Worm (Caenorhabditis elegans) whole organism, L1 larva: ENCODE results near the gene spe-51.

Experiments used
- C04F5.9 ChIP-seq: sonication (generic microtip); optimal IDR thresholded peaks from 2 replicates; lab custom pipeline; 2016; ENCODE audit warnings: missing genetic modification characterization, missing compliant biosample characterization
- C16A3.4 ChIP-seq: fragments of 150-350 bp; optimal IDR thresholded peaks from 2 replicates; lab custom pipeline; 2014; ENCODE audit warnings: missing biosample characterization, missing genetic modification characterization
- F16B12.6 ChIP-seq: fragments of 150-350 bp; optimal IDR thresholded peaks from 2 replicates; lab custom pipeline; 2014; ENCODE audit warnings: missing biosample characterization, missing genetic modification characterization
- aha-1 ChIP-seq: fragments of 150-350 bp; optimal IDR thresholded peaks from 2 replicates; lab custom pipeline; 2014; ENCODE audit warnings: missing biosample characterization, missing genetic modification characterization
- alr-1 ChIP-seq: fragments of 200-800 bp; sonication (Bioruptor generic); optimal IDR thresholded peaks from 2 replicates; lab custom pipeline; 2018; ENCODE audit warnings: borderline replicate concordance, mild to moderate bottlenecking, missing genetic modification characterization, missing compliant biosample characterization
- aly-2 ChIP-seq: fragments of 150-350 bp; optimal IDR thresholded peaks from 2 replicates; lab custom pipeline; 2014; ENCODE audit warnings: missing biosample characterization, missing genetic modification characterization
- ama-1 ChIP-seq: fragments of 150-350 bp; optimal IDR thresholded peaks from 2 replicates; lab custom pipeline; 2014
- blmp-1 ChIP-seq: fragments of 150-350 bp; optimal IDR thresholded peaks from 2 replicates; lab custom pipeline; 2014; ENCODE audit warnings: missing biosample characterization, missing genetic modification characterization
- ceh-90 ChIP-seq: sonication (generic microtip); optimal IDR thresholded peaks from 2 replicates; lab custom pipeline; 2016; ENCODE audit warnings: missing genetic modification characterization, missing compliant biosample characterization
- dpl-1 ChIP-seq, 3 experiments: fragments of 150-350 bp in 2 of 3; sonication (generic microtip) in 1 of 3; optimal IDR thresholded peaks; 2 replicates each; lab custom pipeline; 2014 to 2017; ENCODE audit warnings: missing biosample characterization in 3 of 3, missing genetic modification characterization in 3 of 3, missing genetic modification reagents in 3 of 3
- dsc-1 ChIP-seq: sonication (generic microtip); optimal IDR thresholded peaks from 2 replicates; lab custom pipeline; 2016; ENCODE audit warnings: mild to moderate bottlenecking, missing genetic modification characterization, missing compliant biosample characterization
- efl-1 ChIP-seq, 4 experiments: fragments of 150-350 bp; optimal IDR thresholded peaks in 3 of 4; peaks in 1 of 4; 1 replicate in 1 of 4; 2 replicates in 3 of 4; lab custom pipeline; 2014; ENCODE audit warnings: missing biosample characterization in 2 of 4, missing genetic modification characterization in 2 of 4, missing genetic modification reagents in 2 of 4
- egl-13 ChIP-seq: sonication (generic microtip); optimal IDR thresholded peaks from 2 replicates; lab custom pipeline; 2016; ENCODE audit warnings: missing genotype, missing genetic modification reagents, missing genetic modification characterization, missing compliant biosample characterization
- elt-2 ChIP-seq: sonication (generic microtip); optimal IDR thresholded peaks from 2 replicates; lab custom pipeline; 2016; ENCODE audit warnings: missing genetic modification characterization, mild to moderate bottlenecking, inconsistent platforms, missing compliant biosample characterization, missing genetic modification reagents
- elt-3 ChIP-seq, 6 experiments: fragments of 150-350 bp in 1 of 6; sonication (generic microtip); optimal IDR thresholded peaks; 2 replicates each; lab custom pipeline; 2017 to 2018; ENCODE audit warnings: missing biosample characterization in 6 of 6, missing genetic modification characterization in 6 of 6, inconsistent platforms in 1 of 6
- ets-5 ChIP-seq: fragments of 200-800 bp; sonication (Bioruptor generic); IDR thresholded peaks from 2 replicates; pipeline ENCODE4 v1.3.6; 2022; ENCODE audit warnings: missing genetic modification characterization, missing compliant biosample characterization
- fkh-10 ChIP-seq: sonication (generic microtip); optimal IDR thresholded peaks from 2 replicates; lab custom pipeline; 2017; ENCODE audit warnings: missing biosample characterization, missing genetic modification reagents, missing genetic modification characterization
- fkh-8 ChIP-seq: sonication (generic microtip); optimal IDR thresholded peaks from 2 replicates; lab custom pipeline; 2016; ENCODE audit warnings: mild to moderate bottlenecking, missing genetic modification characterization, missing compliant biosample characterization
- hpl-2 ChIP-seq: fragments of 150-350 bp; optimal IDR thresholded peaks from 2 replicates; lab custom pipeline; 2014; ENCODE audit warnings: missing biosample characterization, missing genetic modification reagents, missing genetic modification characterization
- jun-1 ChIP-seq: fragments of 150-350 bp; optimal IDR thresholded peaks from 2 replicates; lab custom pipeline; 2014; ENCODE audit warnings: missing biosample characterization, missing genetic modification reagents, missing genetic modification characterization
- lin-14 ChIP-seq: fragments of 200-800 bp; sonication (Bioruptor generic); optimal IDR thresholded peaks from 2 replicates; lab custom pipeline; 2018; ENCODE audit warnings: mild to moderate bottlenecking, missing genetic modification characterization, moderate library complexity, missing compliant biosample characterization
- lin-15B ChIP-seq: fragments of 150-350 bp; sonication (generic microtip); optimal IDR thresholded peaks from 3 replicates; lab custom pipeline; 2014; ENCODE audit warnings: missing biosample characterization, missing genetic modification characterization
- lin-35 ChIP-seq, 2 experiments: fragments of 150-350 bp; optimal IDR thresholded peaks; 2 replicates each; lab custom pipeline; 2014; ENCODE audit warnings: missing biosample characterization in 2 of 2, missing genetic modification characterization in 2 of 2, missing genetic modification reagents in 2 of 2
- lin-39 ChIP-seq: fragments of 150-350 bp; optimal IDR thresholded peaks from 2 replicates; lab custom pipeline; 2014; ENCODE audit warnings: missing biosample characterization, missing genetic modification reagents, missing genetic modification characterization
- lsy-2 ChIP-seq, 2 experiments: fragments of 150-350 bp; optimal IDR thresholded peaks; 2 replicates each; lab custom pipeline; 2014; ENCODE audit warnings: missing biosample characterization in 2 of 2, missing genetic modification characterization in 2 of 2
- mab-9 ChIP-seq: fragments of 200-800 bp; sonication (Bioruptor generic); IDR thresholded peaks from 2 replicates; pipeline ENCODE4 v1.3.6; 2022; ENCODE audit warnings: missing genetic modification reagents, missing genetic modification characterization, missing compliant biosample characterization
- mef-2 ChIP-seq: fragments of 150-350 bp; optimal IDR thresholded peaks from 2 replicates; lab custom pipeline; 2014; ENCODE audit warnings: missing biosample characterization, missing genetic modification characterization
- nhr-11 ChIP-seq: fragments of 150-350 bp; optimal IDR thresholded peaks from 2 replicates; lab custom pipeline; 2014; ENCODE audit warnings: missing biosample characterization, missing genetic modification characterization
- nhr-19 ChIP-seq: fragments of 200-800 bp; sonication (Bioruptor generic); conservative IDR thresholded peaks from 2 replicates; pipeline ENCODE4 v1.3.6; 2022; ENCODE audit warnings: missing genetic modification characterization, missing compliant biosample characterization
- nhr-20 ChIP-seq: sonication (generic microtip); optimal IDR thresholded peaks from 2 replicates; lab custom pipeline; 2016; ENCODE audit warnings: mild to moderate bottlenecking, missing genetic modification characterization, missing compliant biosample characterization
- nhr-237 ChIP-seq: fragments of 150-350 bp; optimal IDR thresholded peaks from 2 replicates; lab custom pipeline; 2014; ENCODE audit warnings: missing biosample characterization, missing genetic modification characterization
- nhr-47 ChIP-seq: sonication (generic microtip); optimal IDR thresholded peaks from 2 replicates; lab custom pipeline; 2016; ENCODE audit warnings: mild to moderate bottlenecking, missing genetic modification characterization, moderate library complexity, missing compliant biosample characterization
- nhr-76 ChIP-seq: sonication (generic microtip); optimal IDR thresholded peaks from 2 replicates; lab custom pipeline; 2017; ENCODE audit warnings: missing biosample characterization, missing genetic modification characterization
- nhr-85 ChIP-seq: sonication (generic microtip); peaks from one replicate; lab custom pipeline; 2016; ENCODE audit warnings: missing genetic modification characterization, inconsistent platforms, missing compliant biosample characterization
- nhr-90 ChIP-seq: sonication (generic microtip); optimal IDR thresholded peaks from 2 replicates; lab custom pipeline; 2016; ENCODE audit warnings: mild to moderate bottlenecking, missing genetic modification characterization, missing compliant biosample characterization; ENCODE audit not compliant: poor library complexity
- pqm-1 ChIP-seq: sonication (generic microtip); optimal IDR thresholded peaks from 3 replicates; lab custom pipeline; 2017; ENCODE audit warnings: missing biosample characterization, missing genetic modification characterization
- rnt-1 ChIP-seq: sonication (generic microtip); optimal IDR thresholded peaks from 2 replicates; lab custom pipeline; 2016; ENCODE audit warnings: mild to moderate bottlenecking, missing genetic modification characterization, moderate library complexity, missing compliant biosample characterization
- skn-1 ChIP-seq: fragments of 150-350 bp; optimal IDR thresholded peaks from 2 replicates; lab custom pipeline; 2014; ENCODE audit warnings: missing biosample characterization, missing genetic modification characterization
- snu-23 ChIP-seq: sonication (generic microtip); optimal IDR thresholded peaks from 2 replicates; lab custom pipeline; 2016; ENCODE audit warnings: missing genetic modification characterization, missing compliant biosample characterization
- sox-4 ChIP-seq: sonication (generic microtip); optimal IDR thresholded peaks from 2 replicates; lab custom pipeline; 2016; ENCODE audit warnings: missing genetic modification characterization, missing compliant biosample characterization
- sptf-1 ChIP-seq: fragments of 150-350 bp; optimal IDR thresholded peaks from 2 replicates; lab custom pipeline; 2014; ENCODE audit warnings: missing biosample characterization, missing genetic modification characterization
- sup-37 ChIP-seq: fragments of 200-800 bp; sonication (Bioruptor generic); optimal IDR thresholded peaks from 2 replicates; lab custom pipeline; 2018; ENCODE audit warnings: mild to moderate bottlenecking, missing genetic modification characterization, missing compliant biosample characterization
- swsn-7 ChIP-seq: sonication (generic microtip); optimal IDR thresholded peaks from 2 replicates; lab custom pipeline; 2016; ENCODE audit warnings: missing genetic modification characterization, missing compliant biosample characterization
- tlp-1 ChIP-seq: fragments of 150-350 bp; optimal IDR thresholded peaks from 2 replicates; lab custom pipeline; 2014; ENCODE audit warnings: missing biosample characterization, missing genetic modification characterization
- unc-130 ChIP-seq: fragments of 150-350 bp; optimal IDR thresholded peaks from 2 replicates; lab custom pipeline; 2017; ENCODE audit warnings: missing biosample characterization, missing genetic modification characterization, inconsistent platforms
- unc-62 ChIP-seq: fragments of 150-350 bp; optimal IDR thresholded peaks from 2 replicates; lab custom pipeline; 2014; ENCODE audit warnings: missing biosample characterization, missing genetic modification reagents, missing genetic modification characterization
- unc-86 ChIP-seq: sonication (generic microtip); optimal IDR thresholded peaks from 2 replicates; lab custom pipeline; 2016; ENCODE audit warnings: missing genetic modification characterization, missing compliant biosample characterization
- unc-98 ChIP-seq: fragments of 200-800 bp; sonication (Bioruptor generic); IDR thresholded peaks from 2 replicates; pipeline ENCODE4 v1.3.6; 2022; ENCODE audit warnings: missing genetic modification characterization, missing compliant biosample characterization
- vab-15 ChIP-seq: sonication (generic microtip); optimal IDR thresholded peaks from 2 replicates; lab custom pipeline; 2017; ENCODE audit warnings: missing genotype, mild to moderate bottlenecking, missing genetic modification characterization, missing compliant biosample characterization
- xbp-1 ChIP-seq: sonication (generic microtip); optimal IDR thresholded peaks from 2 replicates; lab custom pipeline; 2016; ENCODE audit warnings: missing genetic modification characterization, missing compliant biosample characterization
- zip-4 ChIP-seq: fragments of 200-800 bp; sonication (Bioruptor generic); optimal IDR thresholded peaks from 2 replicates; lab custom pipeline; 2018; ENCODE audit warnings: mild to moderate bottlenecking, missing genetic modification characterization, moderate library complexity, missing compliant biosample characterization
- ztf-11 ChIP-seq, 2 experiments: sonication (generic microtip); optimal IDR thresholded peaks; 2 replicates each; lab custom pipeline; 2016 to 2017; ENCODE audit warnings: missing genetic modification characterization in 2 of 2, missing biosample characterization in 1 of 2, missing compliant biosample characterization in 1 of 2
- ztf-4 ChIP-seq: fragments of 150-350 bp; optimal IDR thresholded peaks from 2 replicates; lab custom pipeline; 2014; ENCODE audit warnings: missing biosample characterization, missing genetic modification characterization

The spe-51 gene

ce11 chrIV:4745422-4745821 is 52.9 kb downstream of the spe-51 start, which contains the start of gene timm-17B.1 (continued):
- TF ChIP-seq ztf-4 (tag; lab: Kevin White, UChicago) (peak; percentile 35), alr-1 (tag; lab: Kevin White, UChicago) (no peak), F16B12.6 (tag; lab: Kevin White, UChicago) (peak; percentile 55), fkh-10 (GFP tag; lab: Kevin White, UChicago) (no peak), unc-98 (GFP tag; lab: Robert Waterston, UW) (no peak), elt-2 (tag; lab: Kevin White, UChicago) (peak; percentile 26), dsc-1 (peak; percentile 72), unc-86 (tag; lab: Kevin White, UChicago) (peak; percentile 48), nhr-90 (tag; lab: Kevin White, UChicago) (peak; percentile 76), C04F5.9 (tag; lab: Kevin White, UChicago) (peak; percentile 5), mab-9 (GFP tag; lab: Robert Waterston, UW) (0 out of 2 replicates have a peak, but pooled peaks have one; percentile 40), dpl-1 (GFP tag; optimal IDR thresholded peaks at IDR 0.05; lab: Kevin White, UChicago) (peak; percentile 73 to 81 (median 81)), sup-37 (GFP tag; lab: Kevin White, UChicago) (no peak), pqm-1 (tag; lab: Kevin White, UChicago) (no peak), mef-2 (tag; lab: Kevin White, UChicago) (no peak), ets-5 (no peak), ceh-90 (tag; lab: Kevin White, UChicago) (peak; percentile 34), blmp-1 (tag; lab: Kevin White, UChicago) (no peak), ama-1 (lab: Kevin White, UChicago) (no peak), lin-14 (GFP tag; lab: Kevin White, UChicago) (no peak), fkh-8 (tag; lab: Kevin White, UChicago) (peak; percentile 11), ztf-11 (tag; optimal IDR thresholded peaks at IDR 0.05; lab: Kevin White, UChicago) (peak in 1 of 2 experiments; percentile 44), rnt-1 (peak; percentile 80), nhr-76 (tag; lab: Kevin White, UChicago) (no peak), nhr-237 (tag; lab: Kevin White, UChicago) (no peak), snu-23 (GFP tag; lab: Kevin White, UChicago) (peak; percentile 83), xbp-1 (tag; lab: Kevin White, UChicago) (peak; percentile 81), C16A3.4 (peak; percentile 79), nhr-85 (tag; lab: Kevin White, UChicago) (peak; percentile 79), nhr-19 (GFP tag; lab: Robert Waterston, UW) (peak; percentile 82), sptf-1 (tag; lab: Kevin White, UChicago) (no peak), nhr-47 (tag; lab: Kevin White, UChicago) (peak; percentile 88), swsn-7 (tag; lab: Kevin White, UChicago) (peak; percentile 82), lin-15B (tag; lab: Kevin White, UChicago) (peak; percentile 50), nhr-20 (peak; percentile 73), unc-62 (no peak), lin-39 (peak; percentile 91), efl-1 (optimal IDR thresholded peaks at IDR 0.05; lab: Kevin White, UChicago) (peak; percentile 71 to 79), efl-1 (GFP tag; optimal IDR thresholded peaks at IDR 0.05 in 1 of 2; lab: Kevin White, UChicago) (peak; percentile 76 to 97), sox-4 (tag; lab: Kevin White, UChicago) (peak; percentile 44), egl-13 (tag; lab: Kevin White, UChicago) (peak; percentile 58), aly-2 (tag; lab: Kevin White, UChicago) (peak; percentile 50), nhr-11 (tag; lab: Kevin White, UChicago) (peak; percentile 51), aha-1 (tag; lab: Kevin White, UChicago) (no peak), lin-35 (GFP tag; optimal IDR thresholded peaks at IDR 0.05; lab: Kevin White, UChicago) (peak; percentile 78 to 83), tlp-1 (tag; lab: Kevin White, UChicago) (no peak), lsy-2 (tag; optimal IDR thresholded peaks at IDR 0.05; lab: Kevin White, UChicago) (peak; percentile 96), zip-4 (no peak), unc-130 (tag; lab: Kevin White, UChicago) (no peak), elt-3 (tag; optimal IDR thresholded peaks at IDR 0.05; lab: Kevin White, UChicago) (peak in 2 of 6 experiments; percentile 25 to 45), jun-1 (peak; percentile 39), skn-1 (tag; lab: Kevin White, UChicago) (peak; percentile 49), hpl-2 (peak; percentile 36), vab-15 (tag; lab: Kevin White, UChicago) (no peak)
